Worm (Caenorhabditis elegans) whole organism, young adult: Measurements from ENCODE around the gene egl-9.
A peak's percentile ranks its signal among the peaks of the same experiment; 100 is the strongest.

Source experiments
- C06A6.2 ChIP-seq: fragments of 200-800 bp; sonication (Bioruptor generic); conservative IDR thresholded peaks from 2 replicates; pipeline ENCODE4 v1.3.6; 2022; ENCODE audit warnings: missing genetic modification characterization, missing compliant biosample characterization
- F10E7.11 ChIP-seq: sonication (generic microtip); optimal IDR thresholded peaks from 2 replicates; lab custom pipeline; 2017; ENCODE audit warnings: mild to moderate bottlenecking, missing genetic modification characterization, moderate library complexity, missing compliant biosample characterization
- F52B5.7 ChIP-seq: sonication (generic microtip); optimal IDR thresholded peaks from 2 replicates; lab custom pipeline; 2016; ENCODE audit warnings: mild to moderate bottlenecking, missing genetic modification characterization, missing compliant biosample characterization
- F55B11.4 ChIP-seq: sonication (generic microtip); optimal IDR thresholded peaks from 2 replicates; lab custom pipeline; 2016; ENCODE audit warnings: missing compliant biosample characterization, missing genetic modification characterization, borderline replicate concordance; ENCODE audit not compliant: insufficient read depth
- F57A8.1 ChIP-seq: fragments of 200-800 bp; sonication (Bioruptor generic); optimal IDR thresholded peaks from 2 replicates; lab custom pipeline; 2018; ENCODE audit warnings: mild to moderate bottlenecking, missing genetic modification characterization, moderate library complexity, missing compliant biosample characterization
- ZK185.1 ChIP-seq: sonication (generic microtip); optimal IDR thresholded peaks from 2 replicates; lab custom pipeline; 2016; ENCODE audit warnings: mild to moderate bottlenecking, missing genetic modification characterization, missing compliant biosample characterization; ENCODE audit not compliant: poor library complexity, severe bottlenecking
- ama-1 ChIP-seq, 3 experiments: fragments of 150-350 bp in 1 of 3; sonication (generic microtip) in 2 of 3; optimal IDR thresholded peaks; 2 replicates each; lab custom pipeline; 2014 to 2018; ENCODE audit warnings: missing biosample characterization in 2 of 3, missing genetic modification characterization in 2 of 3, missing genetic modification reagents in 2 of 3
- aptf-3 ChIP-seq: fragments of 200-800 bp; sonication (Bioruptor generic); IDR thresholded peaks from 2 replicates; pipeline ENCODE4 v1.3.6; 2022; ENCODE audit warnings: missing genetic modification characterization, missing compliant biosample characterization
- athp-1 ChIP-seq: sonication (generic microtip); optimal IDR thresholded peaks from 2 replicates; lab custom pipeline; 2017; ENCODE audit warnings: mild to moderate bottlenecking, missing genetic modification characterization, missing compliant biosample characterization
- attf-6 ChIP-seq: fragments of 200-800 bp; sonication (Bioruptor generic); IDR thresholded peaks from 2 replicates; pipeline ENCODE4 v1.3.6; 2022; ENCODE audit warnings: missing genetic modification reagents, missing genetic modification characterization, missing compliant biosample characterization
- bed-1 ChIP-seq: fragments of 200-800 bp; sonication (Bioruptor generic); IDR thresholded peaks from 2 replicates; pipeline ENCODE4 v1.3.6; 2022; ENCODE audit warnings: missing genetic modification reagents, missing genetic modification characterization, missing compliant biosample characterization
- ceh-79 ChIP-seq: sonication (generic microtip); optimal IDR thresholded peaks from 2 replicates; lab custom pipeline; 2017; ENCODE audit warnings: mild to moderate bottlenecking, missing genetic modification characterization, missing compliant biosample characterization
- chd-7 ChIP-seq: sonication (generic microtip); optimal IDR thresholded peaks from 2 replicates; lab custom pipeline; 2016; ENCODE audit warnings: mild to moderate bottlenecking, missing genetic modification characterization, moderate library complexity, missing compliant biosample characterization
- dpff-1 ChIP-seq: sonication (generic microtip); optimal IDR thresholded peaks from 2 replicates; lab custom pipeline; 2017; ENCODE audit warnings: mild to moderate bottlenecking, missing genetic modification characterization, missing compliant biosample characterization
- egl-44 ChIP-seq: fragments of 200-800 bp; sonication (Bioruptor generic); IDR thresholded peaks from 2 replicates; pipeline ENCODE4 v1.3.6; 2022; ENCODE audit warnings: missing genetic modification reagents, missing genetic modification characterization, missing compliant biosample characterization
- ets-4 ChIP-seq: fragments of 200-800 bp; sonication (Bioruptor generic); optimal IDR thresholded peaks from 2 replicates; lab custom pipeline; 2018; ENCODE audit warnings: mild to moderate bottlenecking, missing genetic modification characterization, missing compliant biosample characterization
- fkh-3 ChIP-seq: sonication (generic microtip); optimal IDR thresholded peaks from 2 replicates; lab custom pipeline; 2016; ENCODE audit warnings: mild to moderate bottlenecking, missing genetic modification characterization, missing compliant biosample characterization
- hmg-1.2 ChIP-seq: fragments of 200-800 bp; sonication (Bioruptor generic); IDR thresholded peaks from 2 replicates; pipeline ENCODE4 v1.3.6; 2022; ENCODE audit warnings: missing genetic modification reagents, missing genetic modification characterization, missing compliant biosample characterization
- hmg-20 ChIP-seq: fragments of 200-800 bp; sonication (Bioruptor generic); IDR thresholded peaks from 2 replicates; pipeline ENCODE4 v1.3.6; 2022; ENCODE audit warnings: missing genetic modification reagents, missing genetic modification characterization, missing compliant biosample characterization
- hsf-1 ChIP-seq: fragments of 200-800 bp; sonication (Bioruptor generic); IDR thresholded peaks from 2 replicates; pipeline ENCODE4 v1.3.6; 2022; ENCODE audit warnings: missing genetic modification reagents, missing genetic modification characterization, missing compliant biosample characterization
- let-526 ChIP-seq: fragments of 200-800 bp; sonication (Bioruptor generic); IDR thresholded peaks from 2 replicates; pipeline ENCODE4 v1.3.6; 2022; ENCODE audit warnings: missing genetic modification reagents, missing genetic modification characterization, missing compliant biosample characterization
- lin-26 ChIP-seq: fragments of 200-800 bp; sonication (Bioruptor generic); IDR thresholded peaks from 2 replicates; pipeline ENCODE4 v1.3.6; 2022; ENCODE audit warnings: missing genetic modification reagents, missing genetic modification characterization, missing compliant biosample characterization
- lin-35 ChIP-seq, 3 experiments: fragments of 150-350 bp in 2 of 3; sonication (generic microtip) in 1 of 3; optimal IDR thresholded peaks; 2 replicates each; lab custom pipeline; 2014 to 2018; ENCODE audit warnings: missing biosample characterization in 3 of 3, missing genetic modification characterization in 3 of 3, missing genetic modification reagents in 3 of 3
- lin-54 ChIP-seq: fragments of 200-800 bp; sonication (Bioruptor generic); optimal IDR thresholded peaks from 2 replicates; lab custom pipeline; 2018; ENCODE audit warnings: mild to moderate bottlenecking, missing genetic modification characterization, missing compliant biosample characterization
- lir-1 ChIP-seq: fragments of 200-800 bp; sonication (Bioruptor generic); conservative IDR thresholded peaks from 2 replicates; pipeline ENCODE4 v1.3.6; 2022; ENCODE audit warnings: missing genetic modification reagents, missing genetic modification characterization, missing compliant biosample characterization
- mes-4 ChIP-seq: sonication (generic microtip); optimal IDR thresholded peaks from 2 replicates; lab custom pipeline; 2016; ENCODE audit warnings: missing genotype, missing genetic modification characterization, missing compliant biosample characterization
- nfya-1 ChIP-seq: sonication (generic microtip); optimal IDR thresholded peaks from 2 replicates; lab custom pipeline; 2017; ENCODE audit warnings: antibody characterized with exemption, missing compliant biosample characterization, missing genetic modification characterization, borderline replicate concordance; ENCODE audit not compliant: insufficient read depth
- nfyb-1 ChIP-seq: fragments of 200-800 bp; sonication (Bioruptor generic); IDR thresholded peaks from 2 replicates; pipeline ENCODE4 v1.3.6; 2022; ENCODE audit warnings: missing genetic modification reagents, missing genetic modification characterization, missing compliant biosample characterization
- nhr-120 ChIP-seq: fragments of 200-800 bp; sonication (Bioruptor generic); IDR thresholded peaks from 2 replicates; pipeline ENCODE4 v1.3.6; 2022; ENCODE audit warnings: missing genetic modification characterization, missing compliant biosample characterization
- nhr-27 ChIP-seq: fragments of 200-800 bp; sonication (Bioruptor generic); optimal IDR thresholded peaks from 2 replicates; lab custom pipeline; 2018; ENCODE audit warnings: mild to moderate bottlenecking, missing genetic modification characterization, moderate library complexity, missing compliant biosample characterization
- nhr-90 ChIP-seq: sonication (generic microtip); optimal IDR thresholded peaks from 2 replicates; lab custom pipeline; 2016; ENCODE audit warnings: missing genotype, mild to moderate bottlenecking, missing genetic modification characterization, missing compliant biosample characterization
- pbrm-1 ChIP-seq: fragments of 200-800 bp; sonication (Bioruptor generic); IDR thresholded peaks from 2 replicates; pipeline ENCODE4 v1.3.6; 2022; ENCODE audit warnings: missing genetic modification reagents, missing genetic modification characterization, missing compliant biosample characterization
- repo-1 ChIP-seq: sonication (generic microtip); optimal IDR thresholded peaks from 2 replicates; lab custom pipeline; 2017; ENCODE audit warnings: mild to moderate bottlenecking, missing genetic modification characterization, missing compliant biosample characterization
- sdz-38 ChIP-seq: sonication (generic microtip); optimal IDR thresholded peaks from 2 replicates; lab custom pipeline; 2016; ENCODE audit warnings: missing genotype, missing genetic modification characterization, missing compliant biosample characterization
- sea-2 ChIP-seq: fragments of 200-800 bp; sonication (Bioruptor generic); IDR thresholded peaks from 2 replicates; pipeline ENCODE4 v1.3.6; 2022; ENCODE audit warnings: missing genetic modification characterization, missing compliant biosample characterization
- snpc-1.1 ChIP-seq: sonication (generic microtip); optimal IDR thresholded peaks from 2 replicates; lab custom pipeline; 2017; ENCODE audit warnings: missing genetic modification characterization, mild to moderate bottlenecking, missing compliant biosample characterization, antibody characterized with exemption, moderate library complexity, missing genotype, missing genetic modification reagents; ENCODE audit not compliant: insufficient read depth
- snpc-1.3 ChIP-seq: sonication (generic microtip); optimal IDR thresholded peaks from 2 replicates; lab custom pipeline; 2017; ENCODE audit warnings: missing genetic modification characterization, mild to moderate bottlenecking, missing compliant biosample characterization, antibody characterized with exemption, moderate library complexity, missing genotype, missing genetic modification reagents; ENCODE audit not compliant: insufficient read depth
- snpc-4 ChIP-seq, 5 experiments: fragments of 150-350 bp in 1 of 5; sonication (generic microtip) in 4 of 5; optimal IDR thresholded peaks; 2 replicates each; lab custom pipeline; 2014 to 2018; ENCODE audit warnings: missing genetic modification characterization in 5 of 5, missing biosample characterization in 3 of 5, antibody characterized with exemption in 2 of 5, mild to moderate bottlenecking in 2 of 5, missing compliant biosample characterization in 2 of 5, missing genotype in 2 of 5, moderate library complexity in 2 of 5, missing genetic modification reagents in 1 of 5
- tbp1 ChIP-seq: fragments of 200-800 bp; sonication (Bioruptor generic); optimal IDR thresholded peaks from 2 replicates; lab custom pipeline; 2018; ENCODE audit warnings: mild to moderate bottlenecking, missing genetic modification characterization, missing compliant biosample characterization
- unc-130 ChIP-seq: sonication (generic microtip); optimal IDR thresholded peaks from 2 replicates; lab custom pipeline; 2016; ENCODE audit warnings: missing genetic modification reagents, missing genetic modification characterization, missing compliant biosample characterization
- xnd-1 ChIP-seq: sonication (generic microtip); optimal IDR thresholded peaks from 2 replicates; lab custom pipeline; 2016; ENCODE audit warnings: missing genotype, missing genetic modification reagents, missing genetic modification characterization, missing compliant biosample characterization
- zim-3 ChIP-seq: sonication (generic microtip); optimal IDR thresholded peaks from 2 replicates; lab custom pipeline; 2017; ENCODE audit warnings: mild to moderate bottlenecking, missing genetic modification characterization, moderate library complexity, missing compliant biosample characterization
- ztf-26 ChIP-seq: sonication (generic microtip); optimal IDR thresholded peaks from 2 replicates; lab custom pipeline; 2017; ENCODE audit warnings: missing genetic modification characterization, missing compliant biosample characterization
- ztf-28 ChIP-seq: fragments of 200-800 bp; sonication (Bioruptor generic); IDR thresholded peaks from 2 replicates; pipeline ENCODE4 v1.3.6; 2022; ENCODE audit warnings: missing genetic modification reagents, missing genetic modification characterization, missing compliant biosample characterization
- ztf-6 ChIP-seq: fragments of 200-800 bp; sonication (Bioruptor generic); IDR thresholded peaks from 2 replicates; pipeline ENCODE4 v1.3.6; 2022; ENCODE audit warnings: missing genetic modification reagents, missing genetic modification characterization, missing compliant biosample characterization

Gene egl-9

ce11 chrV:10464746-10465145 lies 3.6 kb upstream of the egl-9 start:
- no peak for TF ChIP-seq F52B5.7
- no peak for TF ChIP-seq attf-6
- no peak for TF ChIP-seq F10E7.11
- TF ChIP-seq ets-4 (GFP tag; lab: Kevin White, UChicago) = no peak
- TF ChIP-seq egl-44 (GFP tag; lab: Robert Waterston, UW) = no peak
- TF ChIP-seq lir-1 = no peak
- TF ChIP-seq mes-4 (tag; lab: Kevin White, UChicago) = no peak
- no peak for TF ChIP-seq aptf-3 (GFP tag; lab: Robert Waterston, UW)

ce11 chrV:10465478-10465877 lies 2.8 kb upstream of the egl-9 start:
- TF ChIP-seq dpff-1 (tag; lab: Kevin White, UChicago) (no peak), ZK185.1 (tag; lab: Kevin White, UChicago) (no peak), hmg-20 (no peak), lin-26 (no peak)

- TF ChIP-seq let-526 (GFP tag; lab: Robert Waterston, UW) (peak; percentile 66; the same call in 1 of the 2 replicates), ztf-28 (no peak), ztf-26 (tag; lab: Kevin White, UChicago) (peak; percentile 38), sea-2 (GFP tag; lab: Robert Waterston, UW) (no peak), F10E7.11 (no peak), tbp1 (peak; percentile 59), snpc-4 (GFP tag; optimal IDR thresholded peaks at IDR 0.05; lab: Kevin White, UChicago) (no peak), snpc-4 (tag; optimal IDR thresholded peaks at IDR 0.05; lab: Kevin White, UChicago) (peak; percentile 25 to 67 (median 38)), nfyb-1 (GFP tag; lab: Robert Waterston, UW) (peak; percentile 78), athp-1 (tag; lab: Kevin White, UChicago) (no peak), nhr-120 (no peak), zim-3 (no peak), F57A8.1 (GFP tag; lab: Kevin White, UChicago) (no peak), hsf-1 (no peak), nhr-27 (tag; lab: Kevin White, UChicago) (no peak), C06A6.2 (GFP tag; lab: Robert Waterston, UW) (peak; percentile 79), ztf-6 (no peak), fkh-3 (tag; lab: Kevin White, UChicago) (no peak), snpc-1.1 (tag; lab: Kevin White, UChicago) (no peak), F55B11.4 (tag; lab: Kevin White, UChicago) (no peak), bed-1 (GFP tag; lab: Robert Waterston, UW) (no peak), lin-35 (GFP tag; optimal IDR thresholded peaks at IDR 0.05; lab: Kevin White, UChicago) (peak in 1 of 3 experiments; percentile 79), snpc-1.3 (tag; lab: Kevin White, UChicago) (no peak), nhr-90 (tag; lab: Kevin White, UChicago) (no peak), unc-130 (GFP tag; lab: Kevin White, UChicago) (no peak), ama-1 (optimal IDR thresholded peaks at IDR 0.05; lab: Kevin White, UChicago) (no peak), ama-1 (GFP tag; optimal IDR thresholded peaks at IDR 0.05; lab: Kevin White, UChicago) (no peak), chd-7 (tag; lab: Kevin White, UChicago) (peak; percentile 81), ceh-79 (no peak), repo-1 (peak; percentile 23), sdz-38 (tag; lab: Kevin White, UChicago) (no peak), hmg-1.2 (GFP tag; lab: Robert Waterston, UW) (peak; percentile 85), pbrm-1 (GFP tag; lab: Robert Waterston, UW) (peak; percentile 73), lin-54 (GFP tag; lab: Kevin White, UChicago) (peak; percentile 57), nfya-1 (tag; lab: Kevin White, UChicago) (no peak), xnd-1 (tag; lab: Kevin White, UChicago) (no peak), F52B5.7 (peak; percentile 17), ets-4 (GFP tag; lab: Kevin White, UChicago) (no peak)
Observed at ce11 chrV:10466607-10467092, 1.7 kb upstream of the egl-9 start.
